Worm (Caenorhabditis elegans) whole organism, dauer: ENCODE measurements around the gene F42A10.6.

ENCODE experiments used
- unc-62 ChIP-seq: sonication (generic microtip); optimal IDR thresholded peaks from 2 replicates; lab custom pipeline; 2017; ENCODE audit warnings: missing biosample characterization, missing genetic modification reagents, missing genetic modification characterization

Gene F42A10.6

DNA sequence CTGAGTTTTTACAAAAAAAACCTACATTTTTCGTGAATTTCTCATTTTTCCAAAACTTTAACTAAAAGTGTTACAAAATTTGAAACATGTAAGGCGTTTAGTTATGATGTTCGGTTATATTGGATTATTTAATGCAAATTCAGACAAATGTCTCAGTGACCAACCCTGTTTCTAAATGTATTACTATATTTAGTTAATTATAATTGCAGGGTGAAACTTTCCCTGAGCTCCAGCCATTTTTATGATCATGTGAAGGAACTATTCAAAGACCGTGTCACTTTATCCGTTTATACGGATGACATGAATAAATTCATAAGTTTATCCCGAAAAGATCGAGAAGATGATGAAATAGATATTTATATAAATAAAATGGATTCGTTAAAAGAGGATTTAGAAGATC, 14.1 kb upstream of the F42A10.6 start, which contains the start of gene C23G10.5:
Gene C23G10.5 (plus strand): TSS at position 301 of the 400 bp plus-strand sequence.
- TF ChIP-seq unc-62 = no peak

- no peak for TF ChIP-seq unc-62
These were observed 6.5 kb upstream of the F42A10.6 start, which contains the start of gene nas-28 for ce11 chrIII:6183118-6183517. Gene nas-28 (minus strand): TSS chrIII:6183218.

DNA sequence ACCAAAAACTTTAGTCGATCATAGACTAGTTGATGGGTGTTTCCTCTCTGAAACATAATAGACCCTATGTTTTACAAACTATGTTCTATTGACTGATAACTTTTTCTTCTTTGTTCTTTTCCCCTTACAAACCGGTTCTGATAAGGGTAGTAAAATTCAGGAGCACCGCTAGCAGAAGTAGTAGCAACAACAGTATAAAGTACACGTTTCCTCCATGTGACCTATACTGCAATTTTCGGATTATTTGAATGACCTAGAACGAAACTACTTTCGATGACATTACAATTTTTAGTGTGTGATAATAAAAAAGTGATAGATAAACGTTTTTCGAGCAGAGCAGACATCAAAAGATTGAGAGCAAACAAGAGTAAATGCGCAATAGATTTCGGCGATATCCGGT, 3.6 kb upstream of the F42A10.6 start:
- no peak for TF ChIP-seq unc-62

DNA sequence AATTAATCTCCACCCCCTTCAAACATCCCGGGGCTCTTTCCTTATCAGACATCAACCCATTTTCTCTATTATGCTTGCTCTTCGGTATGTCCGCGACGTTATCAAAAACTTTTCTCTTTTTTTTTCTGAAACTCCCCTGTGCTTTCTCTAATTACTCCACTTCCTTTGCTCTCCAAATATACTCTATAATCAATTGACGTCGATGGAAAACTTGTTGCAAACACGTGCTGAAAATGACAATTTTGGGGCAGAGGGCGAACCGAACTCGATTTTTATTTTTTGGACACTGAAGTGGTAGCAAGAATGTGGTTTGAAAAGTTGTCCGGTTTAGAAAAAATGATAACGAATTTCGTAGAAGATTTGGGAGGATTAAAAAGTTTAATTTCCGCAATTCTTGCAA, 2.4 kb upstream of the F42A10.6 start:
- no peak for TF ChIP-seq unc-62

- no peak for TF ChIP-seq unc-62
These were observed 1.9 kb upstream of the F42A10.6 start, which contains the start of gene F42A10.7 for ce11 chrIII:6178586-6178985. Gene F42A10.7 (minus strand): TSS chrIII:6178686.

DNA sequence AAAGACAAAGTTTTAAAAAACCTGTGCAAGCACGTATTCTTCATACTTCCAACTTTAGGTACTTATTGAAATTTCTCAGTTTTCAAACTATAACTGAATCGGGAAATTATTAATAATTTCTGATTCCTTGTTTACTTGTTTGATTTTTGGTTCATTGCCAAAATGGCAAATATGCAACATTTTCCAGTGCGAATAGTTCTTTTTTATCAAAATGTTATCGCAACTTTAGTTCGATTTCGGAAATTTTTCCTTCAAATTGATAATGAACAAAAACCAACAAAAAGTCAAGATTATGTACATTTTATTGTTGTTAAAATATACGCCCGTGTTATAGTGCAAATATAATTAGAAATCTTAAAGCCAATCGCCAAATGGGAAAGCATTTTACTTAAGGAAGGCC, 970 bp upstream of the F42A10.6 start:
- TF ChIP-seq unc-62 = no peak

DNA sequence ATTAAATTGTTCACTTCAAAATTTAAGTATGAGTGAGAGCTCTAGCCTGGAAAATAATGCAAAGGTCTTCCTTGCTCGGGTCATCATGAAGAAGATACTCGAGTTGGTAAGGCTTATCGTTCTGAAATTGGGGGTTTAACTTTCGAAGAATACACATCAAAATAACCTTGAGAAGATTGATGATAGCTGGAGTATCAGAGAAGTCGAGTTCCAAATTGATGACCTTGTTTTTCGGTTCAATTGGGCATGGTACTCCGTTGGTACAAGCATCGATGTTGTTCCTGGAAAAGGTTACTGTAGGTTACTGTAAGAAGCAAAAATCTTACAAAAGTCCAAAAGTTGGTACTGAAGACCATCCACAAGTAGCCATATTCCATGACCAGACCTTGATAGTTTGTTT, 489 bp downstream of the F42A10.6 start:
- no peak for TF ChIP-seq unc-62

ce11 chrIII:6173020-6173597, 3.6 kb downstream of the F42A10.6 start, which contains the start of the genes abcf-3 and F42A10.5:
Gene abcf-3 (plus strand): TSS chrIII:6173403.
Gene F42A10.5 (minus strand): TSS chrIII:6173477.
- no peak for TF ChIP-seq unc-62

- no peak for TF ChIP-seq unc-62
These were observed 6.6 kb downstream of the F42A10.6 start for ce11 chrIII:6170038-6170437.

DNA sequence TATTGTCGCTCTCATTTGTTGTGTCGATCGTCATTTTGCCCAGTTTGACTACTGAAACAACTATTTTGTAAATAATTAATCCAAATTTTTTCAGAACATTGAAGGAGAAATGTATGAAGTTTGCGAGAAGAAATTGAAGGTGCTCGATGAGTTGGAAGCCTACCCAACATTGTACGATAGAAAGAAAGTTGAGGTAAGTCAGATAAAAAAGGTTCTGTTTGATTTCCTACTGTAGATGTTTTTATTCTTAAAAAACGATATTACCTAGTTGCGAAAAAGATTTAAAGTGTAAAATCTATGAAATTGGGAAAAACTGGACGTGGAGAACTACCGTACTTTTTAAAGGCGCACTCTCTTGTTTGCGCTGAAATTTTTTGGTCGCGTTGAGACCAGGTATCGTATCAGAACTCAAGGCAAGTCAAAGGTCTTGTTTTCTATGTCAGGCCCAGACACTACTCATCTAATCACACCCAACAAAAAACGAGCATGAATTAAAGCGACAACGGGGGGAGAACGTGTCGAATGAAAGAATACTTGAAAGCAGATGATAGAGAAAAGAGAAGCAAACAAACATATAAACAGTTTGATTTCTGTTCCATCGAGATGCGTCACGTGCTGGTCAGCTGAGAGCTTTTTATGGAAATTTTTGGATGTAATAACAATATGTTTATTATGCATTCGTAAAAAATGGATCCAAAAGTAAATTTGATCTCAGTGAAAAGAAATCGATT, 8.0 kb downstream of the F42A10.6 start, which contains the start of gene efk-1:
Gene efk-1 (minus strand): TSS at position 51 of the 731 bp plus-strand sequence.
- TF ChIP-seq unc-62 = no peak

DNA sequence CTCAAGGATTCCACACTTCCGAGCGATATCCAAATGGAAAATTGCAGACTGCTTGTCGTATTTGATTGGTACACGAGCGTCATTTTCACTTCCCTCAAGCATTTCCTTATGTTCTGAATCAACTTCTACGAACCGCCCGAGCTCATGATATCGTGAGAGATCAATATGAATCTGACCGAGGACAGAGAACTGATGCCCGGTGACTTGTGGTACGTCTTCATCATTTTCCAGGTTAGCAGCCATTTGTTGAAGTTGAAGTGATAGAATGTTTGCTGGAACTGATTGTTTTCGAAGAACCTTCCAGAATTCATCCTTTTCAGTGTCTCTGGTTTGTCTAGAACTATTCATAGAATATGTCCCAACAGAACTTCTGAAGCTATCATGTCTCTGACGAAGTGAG, 10.0 kb downstream of the F42A10.6 start:
- TF ChIP-seq unc-62 = no peak

DNA sequence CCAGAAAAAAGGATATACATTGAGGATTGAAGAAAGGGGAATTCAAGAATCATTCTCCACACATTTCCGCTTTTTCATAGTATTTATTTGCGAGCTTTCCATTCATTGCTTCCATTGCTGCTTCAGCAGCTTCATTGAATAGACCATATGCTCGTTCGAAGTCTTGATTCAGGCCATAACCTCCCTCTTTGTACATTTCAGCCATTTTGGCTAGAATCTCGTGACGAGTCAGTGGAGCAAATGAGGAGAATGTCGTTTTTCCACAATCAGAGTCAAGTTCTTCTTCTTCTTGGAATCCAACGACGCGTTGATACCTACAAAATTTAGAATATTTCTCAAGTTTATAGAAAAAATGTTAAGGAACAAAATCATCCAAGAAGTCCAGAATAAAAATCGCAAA, 11.4 kb downstream of the F42A10.6 start:
- TF ChIP-seq unc-62 = no peak

- TF ChIP-seq unc-62 = no peak
These were observed 12.2 kb downstream of the F42A10.6 start, which contains the start of gene F42A10.9 for ce11 chrIII:6164253-6164971. Gene F42A10.9 (plus strand): TSS chrIII:6164573.

- no peak for TF ChIP-seq unc-62
These were observed 13.3 kb downstream of the F42A10.6 start for ce11 chrIII:6163381-6163780.

ce11 chrIII:6158642-6159475, 17.8 kb downstream of the F42A10.6 start, which contains the start of gene nfm-1:
Gene nfm-1 (plus strand): TSS chrIII:6159453.
- TF ChIP-seq unc-62 = no peak

DNA sequence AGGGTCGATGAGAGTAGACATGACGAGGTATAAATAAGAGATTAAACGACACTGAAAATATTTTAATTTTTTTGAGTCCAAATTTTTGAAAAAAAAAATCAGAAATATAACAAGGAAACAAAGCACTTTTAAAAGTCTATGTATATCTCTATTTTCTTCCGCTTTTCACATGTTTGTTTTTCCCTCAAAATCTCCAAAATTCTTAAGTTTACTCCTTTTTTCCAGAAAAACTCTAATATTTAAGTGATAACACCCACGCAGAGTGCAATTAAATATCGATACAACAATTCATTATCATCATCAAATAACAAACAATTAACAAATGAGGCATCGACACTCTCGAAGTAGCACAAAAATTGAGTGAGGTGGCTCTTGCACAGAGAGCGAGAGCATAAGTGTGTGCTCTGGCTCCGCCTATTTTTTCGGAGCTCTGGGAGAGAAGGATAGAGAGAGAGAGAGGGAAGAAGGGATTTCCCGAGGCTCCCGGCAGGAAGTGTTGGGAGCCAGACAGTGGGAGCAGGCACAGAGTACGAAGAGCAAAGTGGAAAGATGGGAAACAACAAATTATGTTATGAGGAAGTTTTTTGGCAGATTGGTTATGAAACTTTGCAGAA, 18.8 kb downstream of the F42A10.6 start, which contains the start of gene anmt-2:
Gene anmt-2 (minus strand): TSS at position 51 of the 614 bp plus-strand sequence.
- TF ChIP-seq unc-62 = no peak
